Worm (Caenorhabditis elegans): ENCODE data around the gene fat-4.

DNA sequence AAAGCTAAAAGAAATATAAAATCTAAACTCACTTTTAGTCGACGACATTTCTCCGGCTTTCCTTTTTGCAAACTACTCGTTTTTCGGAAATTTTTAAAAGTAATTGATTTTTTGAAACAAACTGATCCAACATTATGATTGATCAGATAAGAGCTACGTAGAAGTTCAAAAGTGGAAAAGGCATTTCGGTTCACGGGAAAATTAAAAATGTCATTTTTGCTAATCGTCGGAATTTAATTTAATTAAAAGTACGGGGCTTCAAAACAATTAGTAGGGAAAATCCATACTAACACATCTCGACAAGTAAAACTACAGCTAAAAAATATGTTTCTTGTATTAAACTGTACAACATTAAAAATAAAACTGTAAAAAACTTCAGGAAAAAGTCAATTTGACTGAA lies 50.4 kb downstream of the fat-4 start, which contains the start of gene K07F5.8:
- TF ChIP-seq lag-1 (GFP tag; IDR thresholded peaks at IDR 0.05) (no peak), tbp1 (GFP tag; optimal IDR thresholded peaks at IDR 0.05) (no peak), sptf-2 (GFP tag; optimal IDR thresholded peaks at IDR 0.05) (no peak), snpc-4 (GFP tag; optimal IDR thresholded peaks at IDR 0.05) (no peak), snpc-4 (tag; optimal IDR thresholded peaks at IDR 0.05) (no peak), cebp-2 (GFP tag; IDR thresholded peaks at IDR 0.05) (no peak), xnd-1 (tag; optimal IDR thresholded peaks at IDR 0.05) (no peak), Y56A3A.18 (GFP tag; IDR thresholded peaks at IDR 0.05) (no peak), dpl-1 (GFP tag; optimal IDR thresholded peaks at IDR 0.05) (no peak)

All from whole organism, young adult.